Worm (Caenorhabditis elegans): ENCODE measurements around the gene fbxa-208.

fbxa-208 gene

ce11 chrIII:1228593-1228992 lies 28.0 kb upstream of the fbxa-208 start:
- TF ChIP-seq mab-5 (tag; optimal IDR thresholded peaks at IDR 0.05) (no peak), flh-1 (GFP tag; optimal IDR thresholded peaks at IDR 0.05) (no peak)

- TF ChIP-seq nhr-237 (tag; optimal IDR thresholded peaks at IDR 0.05) (no peak), drap-1 (GFP tag; optimal IDR thresholded peaks at IDR 0.05) (no peak)
Observed at ce11 chrIII:1229510-1229909, 27.1 kb upstream of the fbxa-208 start.

DNA sequence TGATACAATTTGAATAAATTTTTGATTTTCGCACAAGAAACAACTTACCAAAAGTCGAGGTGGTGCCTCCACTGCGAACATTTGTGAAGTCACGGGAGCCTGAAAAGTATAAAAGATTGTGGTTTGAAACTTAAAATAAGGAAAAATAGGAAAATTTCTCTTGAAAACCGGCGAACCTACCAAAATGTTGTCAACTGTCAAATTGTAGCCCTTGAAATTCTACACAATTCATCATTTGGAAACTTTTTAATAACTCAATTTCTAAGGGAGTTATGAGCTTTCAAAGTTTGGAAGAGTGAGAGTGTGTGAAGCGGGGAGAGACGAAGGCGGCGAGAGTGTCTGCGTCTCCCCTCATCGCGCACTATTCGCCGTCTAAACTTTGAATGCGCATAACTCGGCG lies 26.4 kb upstream of the fbxa-208 start, which contains the start of gene pes-4:
Gene pes-4, minus strand, starts transcription at position 101 of the 400 bp plus-strand sequence.
- no peak for TF ChIP-seq bed-3 (GFP tag; optimal IDR thresholded peaks at IDR 0.05)
- TF ChIP-seq elt-1 (tag; optimal IDR thresholded peaks at IDR 0.05; ENCODE audit: borderline replicate concordance, insufficient read depth) = no peak
- TF ChIP-seq ces-1 (GFP tag; optimal IDR thresholded peaks at IDR 0.05) = peak; percentile 27

ce11 chrIII:1230672-1231071 lies 25.9 kb upstream of the fbxa-208 start:
- no peak for TF ChIP-seq hlh-1 (tag; optimal IDR thresholded peaks at IDR 0.05)
- no peak for TF ChIP-seq mls-2 (tag; optimal IDR thresholded peaks at IDR 0.05)
- no peak for TF ChIP-seq lin-32 (GFP tag; optimal IDR thresholded peaks at IDR 0.05)
- no peak for TF ChIP-seq lin-13 (tag; optimal IDR thresholded peaks at IDR 0.05)
- TF ChIP-seq M03D4.4 (tag; optimal IDR thresholded peaks at IDR 0.05) = no peak
- TF ChIP-seq unc-39 (tag; optimal IDR thresholded peaks at IDR 0.05) = no peak
- no peak for TF ChIP-seq ceh-83 (GFP tag; optimal IDR thresholded peaks at IDR 0.05)
- no peak for TF ChIP-seq elt-3 (tag; optimal IDR thresholded peaks at IDR 0.05)
- TF ChIP-seq unc-62 (GFP tag; optimal IDR thresholded peaks at IDR 0.05) = no peak

DNA sequence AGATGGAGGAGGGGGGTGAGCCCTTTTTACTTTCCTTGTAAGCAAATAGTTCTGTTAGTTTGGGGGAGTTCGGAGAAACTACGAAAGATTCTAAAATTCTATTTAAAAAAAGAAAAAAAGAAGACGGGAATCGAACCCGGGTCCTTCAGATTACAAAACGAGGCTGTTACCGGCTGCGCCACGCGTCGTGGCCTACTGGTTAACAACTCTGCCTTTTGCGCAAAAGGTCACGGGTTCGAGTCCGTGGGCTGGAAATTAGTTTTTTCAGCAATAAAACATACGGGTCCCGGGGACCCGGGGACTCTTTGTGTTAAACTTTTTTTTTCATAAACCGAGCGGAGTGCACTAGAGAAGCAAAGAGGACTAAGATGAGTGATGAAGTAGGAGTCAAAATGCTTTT lies 25.4 kb upstream of the fbxa-208 start:
- TF ChIP-seq sem-2 (GFP tag; optimal IDR thresholded peaks at IDR 0.05) = no peak
- TF ChIP-seq blmp-1 (tag; optimal IDR thresholded peaks at IDR 0.05) = no peak
- TF ChIP-seq tbx-8 (GFP tag; optimal IDR thresholded peaks at IDR 0.05) = no peak
- TF ChIP-seq nhr-237 (tag; optimal IDR thresholded peaks at IDR 0.05) = no peak
- no peak for TF ChIP-seq nhr-12 (tag; optimal IDR thresholded peaks at IDR 0.05)
- TF ChIP-seq unc-62 (GFP tag; optimal IDR thresholded peaks at IDR 0.05) = no peak
- no peak for TF ChIP-seq unc-120 (tag; optimal IDR thresholded peaks at IDR 0.05; ENCODE audit: poor library complexity, severe bottlenecking)
- TF ChIP-seq ceh-39 (tag; optimal IDR thresholded peaks at IDR 0.05) = no peak
- TF ChIP-seq zip-8 (tag; optimal IDR thresholded peaks at IDR 0.05) = no peak
- no peak for TF ChIP-seq cnd-1 (tag; optimal IDR thresholded peaks at IDR 0.05)
- TF ChIP-seq elt-1 (tag; optimal IDR thresholded peaks at IDR 0.05; ENCODE audit: borderline replicate concordance, insufficient read depth) = no peak
- no peak for TF ChIP-seq sptf-1 (tag; optimal IDR thresholded peaks at IDR 0.05)
- no peak for TF ChIP-seq lin-13 (tag; optimal IDR thresholded peaks at IDR 0.05)
- no peak for TF ChIP-seq nhr-76 (tag; optimal IDR thresholded peaks at IDR 0.05)
- TF ChIP-seq mls-2 (tag; optimal IDR thresholded peaks at IDR 0.05) = no peak
- no peak for TF ChIP-seq ham-2 (GFP tag; optimal IDR thresholded peaks at IDR 0.05)
- no peak for TF ChIP-seq flh-1 (GFP tag; optimal IDR thresholded peaks at IDR 0.05)
- TF ChIP-seq elt-3 (tag; optimal IDR thresholded peaks at IDR 0.05) = no peak

DNA sequence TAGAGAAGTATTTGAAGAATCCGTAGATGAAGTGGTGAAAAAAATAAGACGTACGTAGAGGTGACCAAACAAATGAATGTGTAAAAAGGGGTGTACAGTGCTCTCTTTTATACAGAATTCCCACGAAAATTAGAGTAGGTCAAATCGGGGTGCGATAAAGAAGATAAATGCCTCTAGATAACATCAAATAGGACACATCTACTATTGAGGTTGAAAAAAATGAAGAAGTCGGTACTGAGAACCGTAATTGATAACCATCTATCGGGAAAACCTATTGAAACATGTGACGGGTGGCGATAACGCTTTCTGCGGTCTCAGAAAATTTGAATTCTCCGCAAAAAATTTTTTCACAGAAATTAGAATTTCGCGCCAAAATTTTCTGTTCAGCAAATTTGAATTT lies 17.9 kb upstream of the fbxa-208 start, which contains the start of gene fbxa-61:
Gene fbxa-61, plus strand, starts transcription at position 345 of the 400 bp plus-strand sequence.
- peak; percentile 55 for TF ChIP-seq elt-1 (tag; optimal IDR thresholded peaks at IDR 0.05; ENCODE audit: borderline replicate concordance, insufficient read depth)
- no peak for TF ChIP-seq nhr-12 (tag; optimal IDR thresholded peaks at IDR 0.05)
- TF ChIP-seq ztf-11 (tag; optimal IDR thresholded peaks at IDR 0.05) = no peak
- TF ChIP-seq hlh-1 (tag; optimal IDR thresholded peaks at IDR 0.05) = no peak

DNA sequence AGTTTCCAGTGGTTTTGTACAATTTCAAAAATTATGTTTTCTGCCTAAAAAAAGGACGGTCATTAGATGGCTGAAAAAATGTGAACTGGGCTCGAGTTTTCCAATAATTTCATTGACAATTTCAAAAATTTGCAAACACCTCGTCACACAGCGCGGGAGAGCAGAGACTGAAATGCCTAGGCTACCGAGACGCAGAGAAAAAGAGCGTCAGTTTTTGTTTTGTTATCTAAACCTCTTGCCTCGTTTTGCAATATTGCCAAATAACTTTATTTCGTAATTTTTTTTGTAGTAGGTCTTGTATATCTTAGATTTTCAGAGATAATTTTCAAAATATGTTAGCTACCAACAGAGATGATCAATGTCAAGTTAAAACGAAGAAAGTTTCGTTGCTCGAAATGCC lies 13.4 kb upstream of the fbxa-208 start, which contains the start of gene fbxa-63:
Gene fbxa-63, plus strand, starts transcription at position 310 of the 400 bp plus-strand sequence.
- TF ChIP-seq hlh-1 (tag; optimal IDR thresholded peaks at IDR 0.05) (no peak), lin-32 (GFP tag; optimal IDR thresholded peaks at IDR 0.05) (no peak), bed-3 (GFP tag; optimal IDR thresholded peaks at IDR 0.05) (no peak), sem-2 (GFP tag; optimal IDR thresholded peaks at IDR 0.05) (no peak), ces-1 (GFP tag; optimal IDR thresholded peaks at IDR 0.05) (peak; percentile 11), M03D4.4 (tag; optimal IDR thresholded peaks at IDR 0.05) (no peak), elt-3 (tag; optimal IDR thresholded peaks at IDR 0.05) (no peak)
